Fruit fly (Drosophila melanogaster) whole organism, wandering third instar larva: ENCODE data around the gene CG3909.
A peak's percentile ranks its signal among the peaks of the same experiment; 100 is the strongest.

Source experiments
- Abd-B ChIP-seq: fragments of >200 bp; optimal IDR thresholded peaks from 2 replicates; lab custom pipeline; 2017; ENCODE audit warnings: missing biosample characterization, missing genetic modification characterization
- CG32264 ChIP-seq: fragments of 200-800 bp; sonication (Bioruptor generic); optimal IDR thresholded peaks from 2 replicates; lab custom pipeline; 2016; ENCODE audit warnings: missing biosample characterization, missing genetic modification characterization
- CG9705 ChIP-seq: fragments of 200-800 bp; sonication (Bioruptor generic); optimal IDR thresholded peaks from 2 replicates; lab custom pipeline; 2018; ENCODE audit warnings: missing biosample characterization, mild to moderate bottlenecking, missing genetic modification characterization
- CrebA ChIP-seq: fragments of 200-800 bp; sonication (Bioruptor generic); optimal IDR thresholded peaks from 2 replicates; lab custom pipeline; 2016; ENCODE audit warnings: missing biosample characterization, mild to moderate bottlenecking, missing genetic modification characterization, borderline replicate concordance
- Dfd ChIP-seq: fragments of >200 bp; optimal IDR thresholded peaks from 2 replicates; lab custom pipeline; 2017; ENCODE audit warnings: missing biosample characterization, missing genetic modification characterization
- Dif ChIP-seq: fragments of 200-275, 200-300 bp; sonication (Bioruptor generic); optimal IDR thresholded peaks from 2 replicates; lab custom pipeline; 2018; ENCODE audit warnings: missing biosample characterization, missing genetic modification characterization; ENCODE audit not compliant: partially characterized antibody
- GATAd ChIP-seq: sonication (Bioruptor generic); optimal IDR thresholded peaks from 2 replicates; lab custom pipeline; 2016; ENCODE audit warnings: missing biosample characterization, missing genetic modification characterization
- HLH106 ChIP-seq: fragments of 200-800 bp; optimal IDR thresholded peaks from 3 replicates; lab custom pipeline; 2019; ENCODE audit warnings: missing biosample characterization, mild to moderate bottlenecking, missing genetic modification characterization, moderate library complexity
- Hnf4 ChIP-seq: fragments of 200-800 bp; sonication (Bioruptor generic); optimal IDR thresholded peaks from 2 replicates; lab custom pipeline; 2016; ENCODE audit warnings: missing biosample characterization, mild to moderate bottlenecking, missing genetic modification characterization
- Hr78 ChIP-seq: fragments of >200 bp; optimal IDR thresholded peaks from 2 replicates; lab custom pipeline; 2017; ENCODE audit warnings: missing biosample characterization, missing genetic modification characterization
- Hr83 ChIP-seq: fragments of 200-300 bp; sonication (Bioruptor generic); optimal IDR thresholded peaks from 2 replicates; lab custom pipeline; 2016; ENCODE audit warnings: missing biosample characterization, mild to moderate bottlenecking, missing genetic modification characterization, moderate library complexity; ENCODE audit not compliant: poor library complexity, severe bottlenecking
- Jra ChIP-seq: sonication (Bioruptor generic); optimal IDR thresholded peaks from 2 replicates; lab custom pipeline; 2016; ENCODE audit warnings: missing biosample characterization, missing genetic modification characterization
- Mio ChIP-seq: sonication (Bioruptor generic); optimal IDR thresholded peaks from 2 replicates; lab custom pipeline; 2016; ENCODE audit warnings: missing biosample characterization, missing genetic modification characterization
- Myc ChIP-seq: fragments of >200 bp; optimal IDR thresholded peaks from 2 replicates; lab custom pipeline; 2017
- N ChIP-seq: fragments of >200 bp; optimal IDR thresholded peaks from 2 replicates; lab custom pipeline; 2018; ENCODE audit warnings: missing biosample characterization, missing external identifiers, missing genetic modification characterization
- OdsH ChIP-seq: fragments of 200-800 bp; sonication (Bioruptor generic); optimal IDR thresholded peaks from 2 replicates; lab custom pipeline; 2016; ENCODE audit warnings: missing biosample characterization, mild to moderate bottlenecking, missing genetic modification characterization
- Rel ChIP-seq, 2 experiments: fragments of 200-800 bp; sonication (Bioruptor generic) in 1 of 2; optimal IDR thresholded peaks; 2 replicates in 1 of 2; 3 replicates in 1 of 2; lab custom pipeline; 2016 to 2019; ENCODE audit warnings: mild to moderate bottlenecking in 2 of 2, missing biosample characterization in 2 of 2, missing genetic modification characterization in 2 of 2, moderate library complexity in 1 of 2
- Sp1 ChIP-seq: fragments of 200-800 bp; sonication (Bioruptor generic); optimal IDR thresholded peaks from 3 replicates; lab custom pipeline; 2019; ENCODE audit warnings: missing biosample characterization, mild to moderate bottlenecking, missing genetic modification characterization, moderate library complexity
- Vsx2 ChIP-seq: fragments of 200-300, 225-300 bp; sonication (Bioruptor generic); optimal IDR thresholded peaks from 2 replicates; lab custom pipeline; 2018; ENCODE audit warnings: missing biosample characterization, missing genetic modification characterization; ENCODE audit not compliant: partially characterized antibody
- br ChIP-seq: fragments of 200-800 bp; sonication (Bioruptor generic); optimal IDR thresholded peaks from 2 replicates; lab custom pipeline; 2016; ENCODE audit warnings: missing biosample characterization, missing genetic modification characterization
- brk ChIP-seq: fragments of 200-800 bp; sonication (Bioruptor generic); optimal IDR thresholded peaks from 2 replicates; lab custom pipeline; 2016; ENCODE audit warnings: missing biosample characterization, mild to moderate bottlenecking, missing genetic modification characterization
- dl ChIP-seq, 2 experiments: fragments of 175-275, 200-275 bp in 1 of 2; fragments of 200-275 bp in 1 of 2; sonication (Bioruptor generic); optimal IDR thresholded peaks; lab custom pipeline; 2018; ENCODE audit warnings: mild to moderate bottlenecking in 2 of 2, missing biosample characterization in 2 of 2, missing genetic modification characterization in 2 of 2, moderate library complexity in 2 of 2; ENCODE audit not compliant: partially characterized antibody in 2 of 2, insufficient read depth in 1 of 2
- dmrt93B ChIP-seq: fragments of 200-800 bp; sonication (Bioruptor generic); optimal IDR thresholded peaks from 2 replicates; lab custom pipeline; 2018; ENCODE audit warnings: missing biosample characterization, mild to moderate bottlenecking, missing genetic modification characterization
- dsf ChIP-seq: sonication (Bioruptor generic); optimal IDR thresholded peaks from 2 replicates; lab custom pipeline; 2016; ENCODE audit warnings: missing biosample characterization, missing genetic modification characterization, borderline replicate concordance
- ey ChIP-seq: fragments of 200-800 bp; sonication (Bioruptor generic); optimal IDR thresholded peaks from 2 replicates; lab custom pipeline; 2016; ENCODE audit warnings: missing biosample characterization, missing genetic modification characterization
- foxo ChIP-seq, 2 experiments: fragments of 200-800 bp; sonication (Bioruptor generic); optimal IDR thresholded peaks; 2 replicates in 1 of 2; 3 replicates in 1 of 2; lab custom pipeline; 2016 to 2017; ENCODE audit warnings: missing biosample characterization in 2 of 2, missing genetic modification characterization in 2 of 2
- fru ChIP-seq: fragments of 200-800 bp; sonication (Bioruptor generic); optimal IDR thresholded peaks from 3 replicates; lab custom pipeline; 2016; ENCODE audit warnings: missing biosample characterization, mild to moderate bottlenecking, missing genetic modification characterization
- h ChIP-seq: fragments of 200-800 bp; sonication (Bioruptor generic); optimal IDR thresholded peaks from 3 replicates; lab custom pipeline; 2016; ENCODE audit warnings: missing biosample characterization, mild to moderate bottlenecking, missing genetic modification characterization
- jim ChIP-seq: fragments of 175-275, 200-325 bp; sonication (Bioruptor generic); optimal IDR thresholded peaks from 2 replicates; lab custom pipeline; 2016; ENCODE audit warnings: missing biosample characterization, mild to moderate bottlenecking, missing genetic modification characterization
- lola ChIP-seq: fragments of >200 bp; optimal IDR thresholded peaks from 2 replicates; lab custom pipeline; 2017; ENCODE audit warnings: missing biosample characterization, missing genetic modification characterization
- pan ChIP-seq: fragments of >200 bp; optimal IDR thresholded peaks from 2 replicates; lab custom pipeline; 2017
- psq ChIP-seq: fragments of 200-800 bp; sonication (Bioruptor generic); optimal IDR thresholded peaks from 3 replicates; lab custom pipeline; 2017; ENCODE audit warnings: missing biosample characterization, mild to moderate bottlenecking, missing genetic modification characterization, moderate library complexity
- rgr ChIP-seq: fragments of 200-800 bp; sonication (Bioruptor generic); optimal IDR thresholded peaks from 3 replicates; lab custom pipeline; 2016; ENCODE audit warnings: missing biosample characterization, mild to moderate bottlenecking, missing genetic modification characterization
- sage ChIP-seq: fragments of 200-800 bp; sonication (Bioruptor generic); optimal IDR thresholded peaks from 2 replicates; lab custom pipeline; 2016; ENCODE audit warnings: missing biosample characterization, mild to moderate bottlenecking, missing genetic modification characterization
- sv ChIP-seq: fragments of 200-800 bp; sonication (Bioruptor generic); optimal IDR thresholded peaks from 3 replicates; lab custom pipeline; 2016; ENCODE audit warnings: missing biosample characterization, missing genetic modification characterization
- tai ChIP-seq: sonication (Bioruptor generic); optimal IDR thresholded peaks from 2 replicates; lab custom pipeline; 2016; ENCODE audit warnings: missing biosample characterization, missing genetic modification characterization
- usp ChIP-seq: fragments of >200 bp; optimal IDR thresholded peaks from 2 replicates; lab custom pipeline; 2017; ENCODE audit warnings: missing biosample characterization, missing genetic modification characterization
- woc ChIP-seq: sonication (Bioruptor generic); optimal IDR thresholded peaks from 2 replicates; lab custom pipeline; 2016; ENCODE audit warnings: missing biosample characterization, mild to moderate bottlenecking, missing genetic modification characterization

Gene CG3909

dm6 chr3R:10078468-10079143 lies 35.5 kb downstream of the CG3909 start:
- TF ChIP-seq woc (GFP tag; lab: Kevin White, UChicago) (no peak), Dif (GFP tag; lab: Kevin White, UChicago) (no peak), Hr83 (GFP tag; lab: Kevin White, UChicago) (no peak), dl (GFP tag; optimal IDR thresholded peaks at IDR 0.05; lab: Kevin White, UChicago; ENCODE audit: insufficient read depth in 1 of 2, partially characterized antibody in 2 of 2) (no peak), Sp1 (GFP tag; lab: Kevin White, UChicago) (no peak), HLH106 (tag; lab: Kevin White, UChicago) (no peak), Mio (GFP tag; lab: Kevin White, UChicago) (no peak), N (no peak), sv (no peak), pan (lab: Kevin White, UChicago) (no peak), Hr78 (GFP tag; lab: Kevin White, UChicago) (no peak)

- no peak for TF ChIP-seq CG32264 (GFP tag; lab: Kevin White, UChicago)
- TF ChIP-seq Abd-B (GFP tag; lab: Kevin White, UChicago), result no peak
- no peak for TF ChIP-seq Dfd (GFP tag; lab: Kevin White, UChicago)
- peak; percentile 79 for TF ChIP-seq ey
- TF ChIP-seq sage (GFP tag; lab: Kevin White, UChicago), result no peak
- peak; percentile 58 for TF ChIP-seq HLH106 (tag; lab: Kevin White, UChicago)
- TF ChIP-seq brk (GFP tag; lab: Kevin White, UChicago), result peak; percentile 24
- peak; percentile 32 for TF ChIP-seq Dif (GFP tag; lab: Kevin White, UChicago)
- no peak for TF ChIP-seq CG9705 (GFP tag; lab: Kevin White, UChicago)
- peak; percentile 29 for TF ChIP-seq dsf (GFP tag; lab: Kevin White, UChicago)
- TF ChIP-seq CrebA (GFP tag; lab: Kevin White, UChicago), result no peak
- peak; percentile 67 for TF ChIP-seq fru
- TF ChIP-seq foxo (GFP tag; optimal IDR thresholded peaks at IDR 0.05; lab: Kevin White, UChicago), result peak in 1 of 2 experiments; percentile 75
- no peak for TF ChIP-seq sv
- peak; percentile 11 for TF ChIP-seq dmrt93B
- TF ChIP-seq Hr83 (GFP tag; lab: Kevin White, UChicago), result no peak
- peak; percentile 24 for TF ChIP-seq N
- TF ChIP-seq dl (GFP tag; optimal IDR thresholded peaks at IDR 0.05; lab: Kevin White, UChicago; ENCODE audit: insufficient read depth in 1 of 2, partially characterized antibody in 2 of 2), result peak in 1 of 2 experiments; percentile 3
- peak; percentile 52 for TF ChIP-seq br (GFP tag; lab: Kevin White, UChicago)
- TF ChIP-seq rgr (GFP tag; lab: Kevin White, UChicago), result peak; percentile 80
- no peak for TF ChIP-seq lola
- no peak for TF ChIP-seq usp
- peak; percentile 71 for TF ChIP-seq Hnf4
- peak; percentile 38 for TF ChIP-seq psq
- no peak for TF ChIP-seq Hr78 (GFP tag; lab: Kevin White, UChicago)
- TF ChIP-seq woc (GFP tag; lab: Kevin White, UChicago), result peak; percentile 20
- peak; percentile 73 for TF ChIP-seq h
- TF ChIP-seq Sp1 (GFP tag; lab: Kevin White, UChicago), result peak; percentile 43
- no peak for TF ChIP-seq GATAd (GFP tag; lab: Kevin White, UChicago)
- TF ChIP-seq Vsx2, result no peak
- TF ChIP-seq pan (lab: Kevin White, UChicago), result no peak
- no peak for TF ChIP-seq Mio (GFP tag; lab: Kevin White, UChicago)
- no peak for TF ChIP-seq Rel (GFP tag; optimal IDR thresholded peaks at IDR 0.05; lab: Kevin White, UChicago)
- TF ChIP-seq Rel (tag; optimal IDR thresholded peaks at IDR 0.05; lab: Kevin White, UChicago), result no peak
- peak; percentile 53 for TF ChIP-seq tai
- TF ChIP-seq jim, result no peak
- no peak for TF ChIP-seq Myc (lab: Kevin White, UChicago)
- peak; percentile 57 for TF ChIP-seq Jra (GFP tag; lab: Kevin White, UChicago)
- TF ChIP-seq OdsH (GFP tag; lab: Kevin White, UChicago), result peak; percentile 66
Observed at dm6 chr3R:10079267-10079987, 36.4 kb downstream of the CG3909 start.
